Fruit fly (Drosophila melanogaster) whole organism, wandering third instar larva: Measurements from ENCODE around the gene Muc91C.

Source experiments
- Abd-B ChIP-seq: fragments of >200 bp; optimal IDR thresholded peaks from 2 replicates; lab custom pipeline; 2017; ENCODE audit warnings: missing biosample characterization, missing genetic modification characterization
- CG32264 ChIP-seq: fragments of 200-800 bp; sonication (Bioruptor generic); optimal IDR thresholded peaks from 2 replicates; lab custom pipeline; 2016; ENCODE audit warnings: missing biosample characterization, missing genetic modification characterization
- Dfd ChIP-seq: fragments of >200 bp; optimal IDR thresholded peaks from 2 replicates; lab custom pipeline; 2017; ENCODE audit warnings: missing biosample characterization, missing genetic modification characterization
- GATAd ChIP-seq: sonication (Bioruptor generic); optimal IDR thresholded peaks from 2 replicates; lab custom pipeline; 2016; ENCODE audit warnings: missing biosample characterization, missing genetic modification characterization
- HLH106 ChIP-seq: fragments of 200-800 bp; optimal IDR thresholded peaks from 3 replicates; lab custom pipeline; 2019; ENCODE audit warnings: missing biosample characterization, mild to moderate bottlenecking, missing genetic modification characterization, moderate library complexity
- Hnf4 ChIP-seq: fragments of 200-800 bp; sonication (Bioruptor generic); optimal IDR thresholded peaks from 2 replicates; lab custom pipeline; 2016; ENCODE audit warnings: missing biosample characterization, mild to moderate bottlenecking, missing genetic modification characterization
- Hr78 ChIP-seq: fragments of >200 bp; optimal IDR thresholded peaks from 2 replicates; lab custom pipeline; 2017; ENCODE audit warnings: missing biosample characterization, missing genetic modification characterization
- Hr83 ChIP-seq: fragments of 200-300 bp; sonication (Bioruptor generic); optimal IDR thresholded peaks from 2 replicates; lab custom pipeline; 2016; ENCODE audit warnings: missing biosample characterization, mild to moderate bottlenecking, missing genetic modification characterization, moderate library complexity; ENCODE audit not compliant: poor library complexity, severe bottlenecking
- Mio ChIP-seq: sonication (Bioruptor generic); optimal IDR thresholded peaks from 2 replicates; lab custom pipeline; 2016; ENCODE audit warnings: missing biosample characterization, missing genetic modification characterization
- Myc ChIP-seq: fragments of >200 bp; optimal IDR thresholded peaks from 2 replicates; lab custom pipeline; 2017
- N ChIP-seq: fragments of >200 bp; optimal IDR thresholded peaks from 2 replicates; lab custom pipeline; 2018; ENCODE audit warnings: missing biosample characterization, missing external identifiers, missing genetic modification characterization
- Rel ChIP-seq, 2 experiments: fragments of 200-800 bp; sonication (Bioruptor generic) in 1 of 2; optimal IDR thresholded peaks; 2 replicates in 1 of 2; 3 replicates in 1 of 2; lab custom pipeline; 2016 to 2019; ENCODE audit warnings: mild to moderate bottlenecking in 2 of 2, missing biosample characterization in 2 of 2, missing genetic modification characterization in 2 of 2, moderate library complexity in 1 of 2
- Sp1 ChIP-seq: fragments of 200-800 bp; sonication (Bioruptor generic); optimal IDR thresholded peaks from 3 replicates; lab custom pipeline; 2019; ENCODE audit warnings: missing biosample characterization, mild to moderate bottlenecking, missing genetic modification characterization, moderate library complexity
- Vsx2 ChIP-seq: fragments of 200-300, 225-300 bp; sonication (Bioruptor generic); optimal IDR thresholded peaks from 2 replicates; lab custom pipeline; 2018; ENCODE audit warnings: missing biosample characterization, missing genetic modification characterization; ENCODE audit not compliant: partially characterized antibody
- br ChIP-seq: fragments of 200-800 bp; sonication (Bioruptor generic); optimal IDR thresholded peaks from 2 replicates; lab custom pipeline; 2016; ENCODE audit warnings: missing biosample characterization, missing genetic modification characterization
- brk ChIP-seq: fragments of 200-800 bp; sonication (Bioruptor generic); optimal IDR thresholded peaks from 2 replicates; lab custom pipeline; 2016; ENCODE audit warnings: missing biosample characterization, mild to moderate bottlenecking, missing genetic modification characterization
- fru ChIP-seq: fragments of 200-800 bp; sonication (Bioruptor generic); optimal IDR thresholded peaks from 3 replicates; lab custom pipeline; 2016; ENCODE audit warnings: missing biosample characterization, mild to moderate bottlenecking, missing genetic modification characterization
- h ChIP-seq: fragments of 200-800 bp; sonication (Bioruptor generic); optimal IDR thresholded peaks from 3 replicates; lab custom pipeline; 2016; ENCODE audit warnings: missing biosample characterization, mild to moderate bottlenecking, missing genetic modification characterization
- jim ChIP-seq: fragments of 175-275, 200-325 bp; sonication (Bioruptor generic); optimal IDR thresholded peaks from 2 replicates; lab custom pipeline; 2016; ENCODE audit warnings: missing biosample characterization, mild to moderate bottlenecking, missing genetic modification characterization
- lola ChIP-seq: fragments of >200 bp; optimal IDR thresholded peaks from 2 replicates; lab custom pipeline; 2017; ENCODE audit warnings: missing biosample characterization, missing genetic modification characterization
- pan ChIP-seq: fragments of >200 bp; optimal IDR thresholded peaks from 2 replicates; lab custom pipeline; 2017
- psq ChIP-seq: fragments of 200-800 bp; sonication (Bioruptor generic); optimal IDR thresholded peaks from 3 replicates; lab custom pipeline; 2017; ENCODE audit warnings: missing biosample characterization, mild to moderate bottlenecking, missing genetic modification characterization, moderate library complexity
- rgr ChIP-seq: fragments of 200-800 bp; sonication (Bioruptor generic); optimal IDR thresholded peaks from 3 replicates; lab custom pipeline; 2016; ENCODE audit warnings: missing biosample characterization, mild to moderate bottlenecking, missing genetic modification characterization
- sage ChIP-seq: fragments of 200-800 bp; sonication (Bioruptor generic); optimal IDR thresholded peaks from 2 replicates; lab custom pipeline; 2016; ENCODE audit warnings: missing biosample characterization, mild to moderate bottlenecking, missing genetic modification characterization
- sv ChIP-seq: fragments of 200-800 bp; sonication (Bioruptor generic); optimal IDR thresholded peaks from 3 replicates; lab custom pipeline; 2016; ENCODE audit warnings: missing biosample characterization, missing genetic modification characterization
- tai ChIP-seq: sonication (Bioruptor generic); optimal IDR thresholded peaks from 2 replicates; lab custom pipeline; 2016; ENCODE audit warnings: missing biosample characterization, missing genetic modification characterization
- usp ChIP-seq: fragments of >200 bp; optimal IDR thresholded peaks from 2 replicates; lab custom pipeline; 2017; ENCODE audit warnings: missing biosample characterization, missing genetic modification characterization
- woc ChIP-seq: sonication (Bioruptor generic); optimal IDR thresholded peaks from 2 replicates; lab custom pipeline; 2016; ENCODE audit warnings: missing biosample characterization, mild to moderate bottlenecking, missing genetic modification characterization

The Muc91C gene

DNA sequence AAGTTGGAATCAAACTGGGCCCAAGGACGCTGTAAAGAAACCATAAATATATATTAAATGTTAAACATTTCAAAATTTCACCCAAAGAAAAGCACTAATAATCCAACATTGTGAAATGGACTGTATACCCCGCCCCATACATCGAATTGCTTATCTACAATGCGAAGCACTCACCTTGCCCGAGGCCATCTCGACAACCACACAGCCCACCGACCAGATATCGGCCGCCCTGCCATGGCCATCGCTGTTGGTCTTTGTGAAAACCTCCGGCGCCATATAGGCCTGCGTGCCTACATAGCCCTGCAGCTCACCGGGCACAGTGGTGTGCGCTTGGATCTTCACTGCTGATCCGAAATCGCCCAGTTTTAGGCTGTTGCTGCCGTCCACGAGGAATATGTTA, 41.1 kb upstream of the Muc91C start:
- no peak for TF ChIP-seq psq (GFP tag; lab: Kevin White, UChicago)
- no peak for TF ChIP-seq brk
- no peak for TF ChIP-seq usp (GFP tag; lab: Kevin White, UChicago)
- TF ChIP-seq rgr = no peak
- TF ChIP-seq sv = no peak
- TF ChIP-seq pan (lab: Kevin White, UChicago) = no peak
- no peak for TF ChIP-seq HLH106 (tag; lab: Kevin White, UChicago)
- TF ChIP-seq Rel (GFP tag; optimal IDR thresholded peaks at IDR 0.05; lab: Kevin White, UChicago) = no peak
- TF ChIP-seq Rel (tag; optimal IDR thresholded peaks at IDR 0.05; lab: Kevin White, UChicago) = no peak
- no peak for TF ChIP-seq fru (GFP tag; lab: Kevin White, UChicago)
- no peak for TF ChIP-seq Hnf4
- no peak for TF ChIP-seq h (GFP tag; lab: Kevin White, UChicago)
- no peak for TF ChIP-seq br
- TF ChIP-seq Sp1 (GFP tag; lab: Kevin White, UChicago) = no peak
- TF ChIP-seq tai (GFP tag; lab: Kevin White, UChicago) = no peak
- no peak for TF ChIP-seq sage (GFP tag; lab: Kevin White, UChicago)
- no peak for TF ChIP-seq N (GFP tag; lab: Kevin White, UChicago)
- TF ChIP-seq Abd-B (GFP tag; lab: Kevin White, UChicago) = no peak

- no peak for TF ChIP-seq HLH106 (tag; lab: Kevin White, UChicago)
- TF ChIP-seq lola = no peak
- TF ChIP-seq Hr78 (GFP tag; lab: Kevin White, UChicago) = no peak
- TF ChIP-seq Vsx2 (GFP tag; lab: Kevin White, UChicago) = no peak
These were observed 39.9 kb upstream of the Muc91C start, which contains the start of gene CG14302 for dm6 chr3R:18732381-18732780. Gene CG14302 (plus strand): TSS chr3R:18732681.

- TF ChIP-seq h (GFP tag; lab: Kevin White, UChicago) (no peak), Myc (peak; percentile 16)
These were observed 38.7 kb upstream of the Muc91C start for dm6 chr3R:18731241-18731640.

- TF ChIP-seq woc (GFP tag; lab: Kevin White, UChicago) (no peak), Dfd (GFP tag; lab: Kevin White, UChicago) (no peak)
These were observed 35.8 kb upstream of the Muc91C start, which contains the start of gene CG7715 for dm6 chr3R:18728368-18728767. Gene CG7715 (minus strand): TSS chr3R:18728468.

DNA sequence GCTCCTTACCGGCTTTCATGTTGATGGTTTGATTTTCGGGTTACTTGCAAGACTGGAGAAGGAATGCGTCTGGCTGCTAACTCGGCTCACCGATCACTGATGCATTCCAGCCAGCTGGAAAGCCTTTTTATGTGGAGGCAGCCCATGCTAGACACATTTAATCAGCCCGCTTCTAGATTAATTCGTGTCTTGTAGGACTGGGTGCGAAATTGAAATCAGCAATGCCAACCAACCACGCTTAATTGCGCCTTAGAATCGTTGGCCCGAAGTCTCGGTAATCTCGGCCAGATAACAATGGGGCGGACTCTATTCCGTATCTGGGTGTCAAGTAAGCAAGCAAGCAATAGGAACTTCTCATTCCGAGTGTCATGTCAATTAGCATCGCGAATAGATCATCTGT, 33.8 kb upstream of the Muc91C start, which contains the start of gene CG7714:
Gene CG7714, minus strand, starts transcription at position 101 of the 400 bp plus-strand sequence.
- TF ChIP-seq fru (GFP tag; lab: Kevin White, UChicago) (no peak), brk (no peak), Abd-B (GFP tag; lab: Kevin White, UChicago) (no peak), sage (GFP tag; lab: Kevin White, UChicago) (no peak), h (GFP tag; lab: Kevin White, UChicago) (no peak), Hr78 (GFP tag; lab: Kevin White, UChicago) (no peak), Hnf4 (no peak)

DNA sequence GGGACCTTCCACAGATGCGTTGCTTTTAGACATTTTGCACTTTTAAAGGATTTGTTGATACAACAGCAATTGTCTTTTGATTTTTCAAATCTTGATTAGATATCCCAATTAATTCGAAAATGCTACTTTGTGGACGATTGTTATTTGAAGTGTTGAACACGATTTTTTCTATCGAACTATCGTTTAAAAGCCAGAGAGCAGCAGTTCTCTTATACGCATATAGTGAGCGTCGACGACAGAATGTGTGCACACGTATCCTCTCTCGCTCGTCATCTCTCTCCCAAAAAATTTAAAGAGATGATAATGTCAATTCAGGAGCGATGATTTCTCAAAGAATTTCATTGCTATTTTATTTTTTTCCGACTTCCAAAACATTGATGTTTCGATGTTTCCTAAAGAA, 30.0 kb upstream of the Muc91C start, which contains the start of gene CG34283:
Gene CG34283, minus strand, starts transcription at position 101 of the 400 bp plus-strand sequence.
- no peak for TF ChIP-seq Hr83 (GFP tag; lab: Kevin White, UChicago)
- no peak for TF ChIP-seq sage (GFP tag; lab: Kevin White, UChicago)
- no peak for TF ChIP-seq usp (GFP tag; lab: Kevin White, UChicago)
- no peak for TF ChIP-seq br
- no peak for TF ChIP-seq Mio (GFP tag; lab: Kevin White, UChicago)
- no peak for TF ChIP-seq h (GFP tag; lab: Kevin White, UChicago)
- no peak for TF ChIP-seq woc (GFP tag; lab: Kevin White, UChicago)
- no peak for TF ChIP-seq psq (GFP tag; lab: Kevin White, UChicago)
- no peak for TF ChIP-seq tai (GFP tag; lab: Kevin White, UChicago)
- TF ChIP-seq Dfd (GFP tag; lab: Kevin White, UChicago) = no peak
- no peak for TF ChIP-seq CG32264 (GFP tag; lab: Kevin White, UChicago)
- no peak for TF ChIP-seq jim (GFP tag; lab: Kevin White, UChicago)
- no peak for TF ChIP-seq Vsx2 (GFP tag; lab: Kevin White, UChicago)
- TF ChIP-seq GATAd (GFP tag; lab: Kevin White, UChicago) = no peak
- no peak for TF ChIP-seq HLH106 (tag; lab: Kevin White, UChicago)
- no peak for TF ChIP-seq Abd-B (GFP tag; lab: Kevin White, UChicago)
